Fruit fly (Drosophila melanogaster) whole organism, embryonic: ENCODE data around the gene Sox100B.
A peak's percentile ranks its signal among the peaks of the same experiment; 100 is the strongest.

ENCODE experiments used
- Aef1 ChIP-seq: fragments of 200-800 bp; sonication (Bioruptor generic); IDR thresholded peaks from 3 replicates; pipeline ENCODE4 v1.3.6; 2022; ENCODE audit warnings: missing biosample characterization, missing genetic modification characterization
- Bgb ChIP-seq: fragments of 200-800 bp; sonication (Bioruptor generic); IDR thresholded peaks from 2 replicates; pipeline ENCODE4 v1.3.6; 2022; ENCODE audit warnings: missing biosample characterization, missing genetic modification characterization; ENCODE audit not compliant: partially characterized antibody
- CG10366 ChIP-seq: fragments of 200-800 bp; sonication (Bioruptor generic); IDR thresholded peaks from 2 replicates; pipeline ENCODE4 v1.3.6; 2022; ENCODE audit warnings: missing biosample characterization, missing genetic modification characterization
- CG10431 ChIP-seq: fragments of 200-800 bp; sonication (Bioruptor generic); optimal IDR thresholded peaks from 3 replicates; lab custom pipeline; 2018; ENCODE audit warnings: missing biosample characterization, mild to moderate bottlenecking, missing genetic modification characterization
- CG11085 ChIP-seq: fragments of 200-800 bp; sonication (Bioruptor generic); IDR thresholded peaks from 2 replicates; pipeline ENCODE4 v1.3.6; 2022; ENCODE audit warnings: missing biosample characterization, missing genetic modification characterization
- CG11695 ChIP-seq: fragments of 200-800 bp; sonication (Bioruptor generic); IDR thresholded peaks from 3 replicates; pipeline ENCODE4 v1.3.6; 2022; ENCODE audit warnings: missing biosample characterization, missing genetic modification characterization
- CG11696 ChIP-seq: fragments of 200-800 bp; sonication (Bioruptor generic); IDR thresholded peaks from 2 replicates; pipeline ENCODE4 v1.3.6; 2022; ENCODE audit warnings: missing biosample characterization, missing genetic modification characterization
- CG14441 ChIP-seq: fragments of 200-800 bp; sonication (Bioruptor generic); IDR thresholded peaks from 2 replicates; pipeline ENCODE4 v1.3.6; 2022; ENCODE audit warnings: missing biosample characterization, missing genetic modification characterization
- CG15479 ChIP-seq: fragments of 200-800 bp; sonication (Bioruptor generic); optimal IDR thresholded peaks from 3 replicates; lab custom pipeline; 2019; ENCODE audit warnings: missing biosample characterization, mild to moderate bottlenecking, missing genetic modification characterization, moderate library complexity
- CG16863 ChIP-seq: fragments of 200-800 bp; sonication (Bioruptor generic); optimal IDR thresholded peaks from 3 replicates; lab custom pipeline; 2016; ENCODE audit warnings: missing biosample characterization, missing genetic modification characterization
- CG17359 ChIP-seq: fragments of 200-800 bp; sonication (Bioruptor generic); optimal IDR thresholded peaks from 3 replicates; lab custom pipeline; 2018; ENCODE audit warnings: missing biosample characterization, mild to moderate bottlenecking, missing genetic modification characterization, moderate library complexity
- CG18619 ChIP-seq: fragments of 200-800 bp; sonication (Bioruptor generic); optimal IDR thresholded peaks from 3 replicates; lab custom pipeline; 2017; ENCODE audit warnings: missing biosample characterization, mild to moderate bottlenecking, missing genetic modification characterization
- CG3281 ChIP-seq: fragments of 200-800 bp; sonication (Bioruptor generic); optimal IDR thresholded peaks from 3 replicates; lab custom pipeline; 2017; ENCODE audit warnings: missing biosample characterization, mild to moderate bottlenecking, missing genetic modification characterization
- CG4730 ChIP-seq: fragments of 200-800 bp; sonication (Bioruptor generic); IDR thresholded peaks from 2 replicates; pipeline ENCODE4 v1.3.6; 2022; ENCODE audit warnings: missing biosample characterization, missing genetic modification characterization
- CG6854 ChIP-seq: fragments of 200-800 bp; sonication (Bioruptor generic); optimal IDR thresholded peaks from 3 replicates; lab custom pipeline; 2017; ENCODE audit warnings: missing biosample characterization, mild to moderate bottlenecking, missing genetic modification characterization
- D ChIP-seq, 2 experiments: fragments of 200-800 bp in 1 of 2; fragments of >200 bp in 1 of 2; sonication (Bioruptor generic) in 1 of 2; optimal IDR thresholded peaks; 2 replicates in 1 of 2; 3 replicates in 1 of 2; lab custom pipeline; 2017; ENCODE audit warnings: mild to moderate bottlenecking in 1 of 2, missing biosample characterization in 1 of 2, missing genetic modification characterization in 1 of 2, missing genetic modification reagents in 1 of 2
- D19B ChIP-seq: fragments of 200-800 bp; sonication (Bioruptor generic); optimal IDR thresholded peaks from 2 replicates; lab custom pipeline; 2017; ENCODE audit warnings: missing biosample characterization, mild to moderate bottlenecking, missing genetic modification characterization
- Ets65A ChIP-seq: fragments of 200-800 bp; sonication (Bioruptor generic); peaks from one replicate; lab custom pipeline; 2016; ENCODE audit warnings: missing biosample characterization, missing genetic modification characterization
- Ets97D ChIP-seq: fragments of 200-800 bp; sonication (Bioruptor generic); optimal IDR thresholded peaks from 3 replicates; lab custom pipeline; 2016; ENCODE audit warnings: missing biosample characterization, missing genetic modification characterization
- HLH3B ChIP-seq: fragments of 200-800 bp; sonication (Bioruptor generic); IDR thresholded peaks from 2 replicates; pipeline ENCODE4 v1.3.6; 2022; ENCODE audit warnings: missing biosample characterization, missing genetic modification characterization
- HmgD ChIP-seq: fragments of 200-800 bp; sonication (Bioruptor generic); optimal IDR thresholded peaks from 3 replicates; lab custom pipeline; 2016; ENCODE audit warnings: missing biosample characterization, missing genetic modification characterization
- HmgZ ChIP-seq: fragments of 200-800 bp; sonication (Bioruptor generic); optimal IDR thresholded peaks from 2 replicates; lab custom pipeline; 2018; ENCODE audit warnings: missing biosample characterization, mild to moderate bottlenecking, missing genetic modification characterization
- Hmr ChIP-seq: fragments of 200-800 bp; sonication (Bioruptor generic); optimal IDR thresholded peaks from 3 replicates; lab custom pipeline; 2017; ENCODE audit warnings: mild to moderate bottlenecking, missing biosample characterization, missing genetic modification reagents, missing genetic modification characterization
- Hmx ChIP-seq: fragments of 200-800 bp; sonication (Bioruptor generic); optimal IDR thresholded peaks from 2 replicates; lab custom pipeline; 2016; ENCODE audit warnings: missing biosample characterization, missing genetic modification characterization
- Poxn ChIP-seq: fragments of 200-800 bp; sonication (Bioruptor generic); IDR thresholded peaks from 2 replicates; pipeline ENCODE4 v1.3.6; 2022; ENCODE audit warnings: missing biosample characterization, missing genetic modification characterization
- Ptx1 ChIP-seq: fragments of 200-800 bp; sonication (Bioruptor generic); IDR thresholded peaks from 2 replicates; pipeline ENCODE4 v1.3.6; 2022; ENCODE audit warnings: missing biosample characterization, missing genetic modification characterization
- Rfx ChIP-seq: fragments of 200-800 bp; sonication (Bioruptor generic); IDR thresholded peaks from 2 replicates; pipeline ENCODE4 v1.3.6; 2022; ENCODE audit warnings: missing biosample characterization, missing genetic modification characterization
- Sox100B ChIP-seq: fragments of 200-800 bp; sonication (Bioruptor generic); optimal IDR thresholded peaks from 3 replicates; lab custom pipeline; 2018; ENCODE audit warnings: missing biosample characterization, mild to moderate bottlenecking, missing genetic modification characterization
- Sox102F ChIP-seq: fragments of 200-800 bp; sonication (Bioruptor generic); optimal IDR thresholded peaks from 2 replicates; lab custom pipeline; 2018; ENCODE audit warnings: missing biosample characterization, mild to moderate bottlenecking, missing genetic modification characterization, moderate library complexity
- Trl ChIP-seq, 3 experiments: fragments of >200 bp in 2 of 3; fragments of 200-800 bp in 1 of 3; sonication (Bioruptor generic) in 1 of 3; optimal IDR thresholded peaks; 2 replicates in 1 of 3; 3 replicates in 2 of 3; lab custom pipeline; 2016 to 2017; ENCODE audit warnings: missing biosample characterization in 1 of 3, missing genetic modification characterization in 1 of 3
- bcd ChIP-seq: fragments of 200-800 bp; sonication (Bioruptor generic); optimal IDR thresholded peaks from 2 replicates; lab custom pipeline; 2017; ENCODE audit warnings: missing biosample characterization, mild to moderate bottlenecking, missing genetic modification characterization
- dmrt99B ChIP-seq: fragments of 200-800 bp; sonication (Bioruptor generic); optimal IDR thresholded peaks from 2 replicates; lab custom pipeline; 2018; ENCODE audit warnings: missing biosample characterization, mild to moderate bottlenecking, missing genetic modification characterization, moderate library complexity
- esg ChIP-seq: fragments of 200-800 bp; sonication (Bioruptor generic); conservative IDR thresholded peaks from 2 replicates; pipeline ENCODE4 v1.3.6; 2022; ENCODE audit warnings: missing biosample characterization, missing genetic modification characterization
- fd3F ChIP-seq: fragments of 200-800 bp; sonication (Bioruptor generic); optimal IDR thresholded peaks from 2 replicates; lab custom pipeline; 2018; ENCODE audit warnings: missing biosample characterization, mild to moderate bottlenecking, missing genetic modification characterization, moderate library complexity
- fd96Cb ChIP-seq: fragments of 200-800 bp; sonication (Bioruptor generic); optimal IDR thresholded peaks from 2 replicates; lab custom pipeline; 2018; ENCODE audit warnings: missing biosample characterization, mild to moderate bottlenecking, missing genetic modification characterization, moderate library complexity
- fru ChIP-seq: fragments of >200 bp; optimal IDR thresholded peaks from 2 replicates; lab custom pipeline; 2017
- fu2 ChIP-seq: fragments of 200-800 bp; sonication (Bioruptor generic); optimal IDR thresholded peaks from 2 replicates; lab custom pipeline; 2016; ENCODE audit warnings: missing biosample characterization, missing genetic modification characterization
- gfzf ChIP-seq: fragments of 200-800 bp; sonication (Bioruptor generic); optimal IDR thresholded peaks from 2 replicates; lab custom pipeline; 2016; ENCODE audit warnings: missing biosample characterization, mild to moderate bottlenecking, missing genetic modification characterization, moderate library complexity
- grau ChIP-seq: fragments of 200-800 bp; optimal IDR thresholded peaks from 3 replicates; lab custom pipeline; 2019; ENCODE audit warnings: missing biosample characterization, mild to moderate bottlenecking, missing genetic modification characterization, moderate library complexity
- ind ChIP-seq: fragments of 200-800 bp; sonication (Bioruptor generic); optimal IDR thresholded peaks from 3 replicates; lab custom pipeline; 2016; ENCODE audit warnings: missing biosample characterization, missing genetic modification characterization
- lab ChIP-seq: fragments of 200-800 bp; sonication (Bioruptor generic); optimal IDR thresholded peaks from 3 replicates; lab custom pipeline; 2017; ENCODE audit warnings: missing biosample characterization, missing genetic modification characterization, mild to moderate bottlenecking, moderate library complexity, missing genetic modification reagents
- nmo ChIP-seq: fragments of 200-800 bp; sonication (Bioruptor generic); optimal IDR thresholded peaks from 2 replicates; lab custom pipeline; 2018; ENCODE audit warnings: missing biosample characterization, mild to moderate bottlenecking, missing genetic modification characterization, moderate library complexity
- pan ChIP-seq, 4 experiments: fragments of >200 bp in 3 of 4; fragments of 200-800 bp in 1 of 4; sonication (Bioruptor generic) in 1 of 4; optimal IDR thresholded peaks in 3 of 4; IDR thresholded peaks in 1 of 4; 2 replicates each; pipeline versions ENCODE4 v1.3.6 to Lab custom; 2017 to 2022; ENCODE audit warnings: missing biosample characterization in 2 of 4, missing genetic modification characterization in 2 of 4, mixed read lengths in 1 of 4
- prd ChIP-seq, 3 experiments: fragments of >200 bp in 2 of 3; fragments of 200-800 bp in 1 of 3; sonication (Bioruptor generic) in 1 of 3; optimal IDR thresholded peaks in 2 of 3; IDR thresholded peaks in 1 of 3; 2 replicates in 2 of 3; 3 replicates in 1 of 3; pipeline versions ENCODE4 v1.3.6 to Lab custom; 2017 to 2022; ENCODE audit warnings: missing biosample characterization in 1 of 3, missing genetic modification characterization in 1 of 3
- row ChIP-seq: fragments of 200-800 bp; sonication (Bioruptor generic); IDR thresholded peaks from 3 replicates; pipeline ENCODE4 v1.3.6; 2022; ENCODE audit warnings: missing biosample characterization, missing genetic modification characterization
- slbo ChIP-seq: fragments of 200-800 bp; sonication (Bioruptor generic); IDR thresholded peaks from 2 replicates; pipeline ENCODE4 v1.3.6; 2022; ENCODE audit warnings: missing biosample characterization, missing genetic modification characterization
- tio ChIP-seq: fragments of 200-800 bp; sonication (Bioruptor generic); optimal IDR thresholded peaks from 2 replicates; lab custom pipeline; 2017; ENCODE audit warnings: missing biosample characterization, missing genetic modification characterization, inconsistent platforms
- ttk ChIP-seq: fragments of 200-800 bp; sonication (Bioruptor generic); IDR thresholded peaks from 2 replicates; pipeline ENCODE4 v2.1.2; 2022; ENCODE audit warnings: missing biosample characterization, missing genetic modification characterization
- vvl ChIP-seq: fragments of 200-800 bp; sonication (Bioruptor generic); IDR thresholded peaks from 2 replicates; pipeline ENCODE4 v1.3.6; 2022; ENCODE audit warnings: missing biosample characterization, missing genetic modification characterization

Sox100B gene

dm6 chr3R:31019662-31020061 lies 45.4 kb upstream of the Sox100B start:
- TF ChIP-seq bcd (peak; percentile 1), dmrt99B (peak; percentile 44), HmgD (GFP tag; lab: Kevin White, UChicago) (no peak), fu2 (GFP tag; lab: Kevin White, UChicago) (no peak), slbo (GFP tag; lab: Robert Waterston, UW) (peak; percentile 69), Sox100B (GFP tag; lab: Kevin White, UChicago) (peak; percentile 9), Sox102F (peak; percentile 50), row (GFP tag; lab: Robert Waterston, UW) (peak; percentile 69; the same call in 2 of the 3 replicates), Poxn (GFP tag; lab: Robert Waterston, UW) (no peak), Ets97D (GFP tag; lab: Kevin White, UChicago) (no peak), CG11085 (GFP tag; lab: Robert Waterston, UW) (peak; percentile 34; the same call in 1 of the 2 replicates), nmo (peak; percentile 33), D19B (peak; percentile 77), Trl (optimal IDR thresholded peaks at IDR 0.05; lab: Kevin White, UChicago) (no peak), Trl (GFP tag; optimal IDR thresholded peaks at IDR 0.05; lab: Kevin White, UChicago) (no peak), prd (optimal IDR thresholded peaks at IDR 0.05; lab: Kevin White, UChicago) (no peak), prd (GFP tag; IDR thresholded peaks at IDR 0.05; lab: Robert Waterston, UW) (peak; percentile 52; the same call in 2 of the 3 replicates), CG3281 (GFP tag; lab: Kevin White, UChicago) (peak; percentile 11), CG16863 (GFP tag; lab: Kevin White, UChicago) (no peak), CG11696 (GFP tag; lab: Robert Waterston, UW) (0 out of 2 replicates have a peak, but pooled peaks have one; percentile 16), Hmx (GFP tag; lab: Kevin White, UChicago) (no peak), CG17359 (peak; percentile 39), ttk (0 out of 2 replicates have a peak, but pooled peaks have one; percentile 13), CG11695 (no peak), Ptx1 (peak; percentile 55), Rfx (peak; percentile 65), CG10431 (GFP tag; lab: Kevin White, UChicago) (no peak), fd96Cb (tag; lab: Kevin White, UChicago) (peak; percentile 2), CG6854 (GFP tag; lab: Kevin White, UChicago) (no peak), D (optimal IDR thresholded peaks at IDR 0.05; lab: Kevin White, UChicago) (no peak), D (GFP tag; optimal IDR thresholded peaks at IDR 0.05; lab: Kevin White, UChicago) (no peak), fru (lab: Kevin White, UChicago) (no peak), Ets65A (GFP tag; lab: Kevin White, UChicago) (peak; percentile 63), tio (GFP tag; lab: Kevin White, UChicago) (peak; percentile 18), ind (GFP tag; lab: Kevin White, UChicago) (peak; percentile 6), Hmr (GFP tag; lab: Kevin White, UChicago) (peak; percentile 1), esg (GFP tag; lab: Robert Waterston, UW) (no peak), HLH3B (GFP tag; lab: Robert Waterston, UW) (peak; percentile 33; the same call in 1 of the 2 replicates), CG10366 (GFP tag; lab: Robert Waterston, UW) (peak; percentile 24; the same call in 1 of the 2 replicates), CG14441 (GFP tag; lab: Robert Waterston, UW) (peak; percentile 52; the same call in 1 of the 2 replicates), Bgb (GFP tag; lab: Robert Waterston, UW) (no peak), HmgZ (tag; lab: Kevin White, UChicago) (peak; percentile 4), CG18619 (GFP tag; lab: Kevin White, UChicago) (no peak), gfzf (GFP tag; lab: Kevin White, UChicago) (no peak), Aef1 (GFP tag; lab: Robert Waterston, UW) (peak; percentile 50), pan (optimal IDR thresholded peaks at IDR 0.05; lab: Kevin White, UChicago) (no peak), pan (GFP tag; optimal IDR thresholded peaks at IDR 0.05 in 1 of 2, IDR thresholded peaks at IDR 0.05 in 1 of 2) (peak in 1 of 2 experiments; percentile 50), CG15479 (no peak), CG4730 (GFP tag; lab: Robert Waterston, UW) (0 out of 2 replicates have a peak, but pooled peaks have one; percentile 18), grau (tag; lab: Kevin White, UChicago) (peak; percentile 13), lab (GFP tag; lab: Kevin White, UChicago) (peak; percentile 61), vvl (GFP tag; lab: Robert Waterston, UW) (peak; percentile 42; the same call in 1 of the 2 replicates), fd3F (GFP tag; lab: Kevin White, UChicago) (peak; percentile 7)
